Worm (Caenorhabditis elegans) whole organism, L4 larva: ENCODE results near the gene psme-3.

ENCODE experiments used
- F10B5.3 ChIP-seq: sonication (generic microtip); optimal IDR thresholded peaks from 2 replicates; lab custom pipeline; 2016; ENCODE audit warnings: mild to moderate bottlenecking, missing genetic modification characterization, missing compliant biosample characterization
- F26F4.8 ChIP-seq: fragments of 200-800 bp; sonication (Bioruptor generic); conservative IDR thresholded peaks from 2 replicates; pipeline ENCODE4 v1.3.6; 2022; ENCODE audit warnings: missing genetic modification characterization, missing compliant biosample characterization
- T20F7.1 ChIP-seq: fragments of 200-800 bp; sonication (Bioruptor generic); optimal IDR thresholded peaks from 2 replicates; lab custom pipeline; 2018; ENCODE audit warnings: mild to moderate bottlenecking, missing genetic modification characterization, missing compliant biosample characterization
- Y48G9A.11 ChIP-seq: fragments of 200-800 bp; sonication (Bioruptor generic); IDR thresholded peaks from 2 replicates; pipeline ENCODE4 v1.3.6; 2022; ENCODE audit warnings: missing genetic modification reagents, missing genetic modification characterization, missing compliant biosample characterization
- Y5F2A.4 ChIP-seq: fragments of 200-800 bp; sonication (Bioruptor generic); optimal IDR thresholded peaks from 2 replicates; lab custom pipeline; 2018; ENCODE audit warnings: mild to moderate bottlenecking, missing genetic modification characterization, missing compliant biosample characterization
- aha-1 ChIP-seq: fragments of 150-350 bp; peaks from one replicate; lab custom pipeline; 2014; ENCODE audit warnings: missing biosample characterization, missing genetic modification characterization
- attf-4 ChIP-seq: sonication (generic microtip); optimal IDR thresholded peaks from 3 replicates; lab custom pipeline; 2017; ENCODE audit warnings: missing biosample characterization, missing genetic modification characterization
- ceh-32 ChIP-seq: sonication (generic microtip); optimal IDR thresholded peaks from 2 replicates; lab custom pipeline; 2016; ENCODE audit warnings: mild to moderate bottlenecking, missing genetic modification characterization, missing compliant biosample characterization; ENCODE audit not compliant: poor library complexity
- ceh-82 ChIP-seq: sonication (generic microtip); optimal IDR thresholded peaks from 2 replicates; lab custom pipeline; 2017; ENCODE audit warnings: missing biosample characterization, missing genetic modification characterization
- ces-1 ChIP-seq: fragments of 150-350 bp; sonication (generic microtip); optimal IDR thresholded peaks from 4 replicates; lab custom pipeline; 2014; ENCODE audit warnings: missing biosample characterization, missing genetic modification reagents, missing genetic modification characterization
- daf-16 ChIP-seq, 3 experiments: sonication (generic microtip); optimal IDR thresholded peaks; 2 replicates each; lab custom pipeline; 2016 to 2017; ENCODE audit warnings: missing genetic modification characterization in 3 of 3, missing genetic modification reagents in 3 of 3, mild to moderate bottlenecking in 2 of 3, missing compliant biosample characterization in 2 of 3, missing biosample characterization in 1 of 3, moderate library complexity in 1 of 3
- dmd-9 ChIP-seq: fragments of 200-800 bp; sonication (Bioruptor generic); IDR thresholded peaks from 2 replicates; pipeline ENCODE4 v1.3.6; 2022; ENCODE audit warnings: missing genetic modification reagents, missing genetic modification characterization, missing compliant biosample characterization
- duxl-1 ChIP-seq: sonication (generic microtip); optimal IDR thresholded peaks from 2 replicates; lab custom pipeline; 2016; ENCODE audit warnings: mild to moderate bottlenecking, missing genetic modification characterization, moderate library complexity, missing compliant biosample characterization; ENCODE audit not compliant: poor library complexity
- dve-1 ChIP-seq: sonication (generic microtip); optimal IDR thresholded peaks from 2 replicates; lab custom pipeline; 2017; ENCODE audit warnings: antibody characterized with exemption, mild to moderate bottlenecking, missing genetic modification characterization, missing compliant biosample characterization; ENCODE audit not compliant: insufficient read depth
- fkh-10 ChIP-seq: fragments of 150-350 bp; optimal IDR thresholded peaks from 2 replicates; lab custom pipeline; 2014; ENCODE audit warnings: missing biosample characterization, missing genetic modification reagents, missing genetic modification characterization
- fos-1 ChIP-seq: fragments of 150-350 bp; optimal IDR thresholded peaks from 2 replicates; lab custom pipeline; 2014; ENCODE audit warnings: missing biosample characterization, missing genetic modification characterization
- hlh-30 ChIP-seq: sonication (generic microtip); optimal IDR thresholded peaks from 2 replicates; lab custom pipeline; 2017; ENCODE audit warnings: antibody characterized with exemption, mild to moderate bottlenecking, missing genetic modification characterization, missing compliant biosample characterization; ENCODE audit not compliant: insufficient read depth
- jun-1 ChIP-seq: fragments of 150-350 bp; optimal IDR thresholded peaks from 2 replicates; lab custom pipeline; 2014; ENCODE audit warnings: missing biosample characterization, missing genetic modification reagents, missing genetic modification characterization
- lim-7 ChIP-seq: fragments of 200-800 bp; sonication (Bioruptor generic); IDR thresholded peaks from 2 replicates; pipeline ENCODE4 v1.3.6; 2022; ENCODE audit warnings: missing genetic modification characterization, missing compliant biosample characterization
- lin-15B ChIP-seq: fragments of 150-350 bp; sonication (generic microtip); optimal IDR thresholded peaks from 3 replicates; lab custom pipeline; 2014; ENCODE audit warnings: missing biosample characterization, missing genetic modification characterization
- lin-38 ChIP-seq: fragments of 200-800 bp; sonication (Bioruptor generic); IDR thresholded peaks from 2 replicates; pipeline ENCODE4 v1.3.6; 2022; ENCODE audit warnings: missing genetic modification reagents, missing genetic modification characterization, missing compliant biosample characterization
- lin-39 ChIP-seq: fragments of 150-350 bp; optimal IDR thresholded peaks from 2 replicates; lab custom pipeline; 2014; ENCODE audit warnings: missing biosample characterization, missing genetic modification reagents, missing genetic modification characterization
- madf-5 ChIP-seq, 2 experiments: fragments of 200-800 bp; sonication (Bioruptor generic); IDR thresholded peaks; 2 replicates each; pipeline ENCODE4 v1.3.6; 2022; ENCODE audit warnings: missing compliant biosample characterization in 2 of 2, missing genetic modification characterization in 2 of 2
- mdt-29 ChIP-seq: fragments of 200-800 bp; sonication (Bioruptor generic); IDR thresholded peaks from 2 replicates; pipeline ENCODE4 v1.3.6; 2022; ENCODE audit warnings: missing genetic modification reagents, missing genetic modification characterization, missing compliant biosample characterization
- mep-1 ChIP-seq: fragments of 150-350 bp; sonication (generic microtip); optimal IDR thresholded peaks from 3 replicates; lab custom pipeline; 2014; ENCODE audit warnings: missing biosample characterization, missing genetic modification characterization
- mxl-2 ChIP-seq: fragments of 200-800 bp; sonication (Bioruptor generic); conservative IDR thresholded peaks from 2 replicates; pipeline ENCODE4 v1.3.6; 2022; ENCODE audit warnings: missing genetic modification reagents, missing genetic modification characterization, missing compliant biosample characterization
- mxl-3 ChIP-seq: fragments of 200-800 bp; sonication (Bioruptor generic); optimal IDR thresholded peaks from 2 replicates; lab custom pipeline; 2018; ENCODE audit warnings: mild to moderate bottlenecking, missing genetic modification characterization, missing compliant biosample characterization
- nhr-10 ChIP-seq: fragments of 150-350 bp; optimal IDR thresholded peaks from 2 replicates; lab custom pipeline; 2014; ENCODE audit warnings: missing biosample characterization, missing genetic modification characterization
- nhr-102 ChIP-seq: sonication (generic microtip); optimal IDR thresholded peaks from 2 replicates; lab custom pipeline; 2016; ENCODE audit warnings: mild to moderate bottlenecking, missing genetic modification characterization, moderate library complexity, missing compliant biosample characterization
- nhr-11 ChIP-seq: fragments of 150-350 bp; optimal IDR thresholded peaks from 2 replicates; lab custom pipeline; 2014; ENCODE audit warnings: missing biosample characterization, missing genetic modification characterization
- nhr-237 ChIP-seq: sonication (generic microtip); optimal IDR thresholded peaks from 2 replicates; lab custom pipeline; 2017; ENCODE audit warnings: missing biosample characterization, missing genetic modification characterization
- nhr-25 ChIP-seq: sonication (generic microtip); optimal IDR thresholded peaks from 2 replicates; lab custom pipeline; 2017; ENCODE audit warnings: missing genetic modification characterization, mild to moderate bottlenecking, missing compliant biosample characterization, antibody characterized with exemption, moderate library complexity, borderline replicate concordance; ENCODE audit not compliant: insufficient read depth
- nhr-6 ChIP-seq: fragments of 150-350 bp; optimal IDR thresholded peaks from 2 replicates; lab custom pipeline; 2014; ENCODE audit warnings: missing biosample characterization, missing genetic modification characterization
- php-3 ChIP-seq: fragments of 200-800 bp; sonication (Bioruptor generic); IDR thresholded peaks from 2 replicates; pipeline ENCODE4 v1.3.6; 2022; ENCODE audit warnings: missing genetic modification reagents, missing genetic modification characterization, missing compliant biosample characterization
- saeg-2 ChIP-seq: fragments of 200-800 bp; sonication (Bioruptor generic); IDR thresholded peaks from 2 replicates; pipeline ENCODE4 v1.3.6; 2022; ENCODE audit warnings: missing genetic modification reagents, missing genetic modification characterization, missing compliant biosample characterization
- set-16 ChIP-seq: fragments of 200-800 bp; sonication (Bioruptor generic); IDR thresholded peaks from 2 replicates; pipeline ENCODE4 v1.3.6; 2022; ENCODE audit warnings: missing genetic modification reagents, missing genetic modification characterization, missing compliant biosample characterization
- skn-1 ChIP-seq: fragments of 150-350 bp; optimal IDR thresholded peaks from 2 replicates; lab custom pipeline; 2014; ENCODE audit warnings: missing biosample characterization, missing genetic modification characterization
- spr-1 ChIP-seq: sonication (generic microtip); optimal IDR thresholded peaks from 2 replicates; lab custom pipeline; 2016; ENCODE audit warnings: mild to moderate bottlenecking, missing genetic modification characterization, missing compliant biosample characterization
- unc-130 ChIP-seq: sonication (generic microtip); optimal IDR thresholded peaks from 2 replicates; lab custom pipeline; 2016; ENCODE audit warnings: missing genetic modification reagents, missing genetic modification characterization, missing compliant biosample characterization
- unc-62 ChIP-seq, 3 experiments: fragments of 150-350 bp in 1 of 3; sonication (generic microtip); optimal IDR thresholded peaks in 2 of 3; peaks in 1 of 3; 1 replicate in 1 of 3; 2 replicates in 2 of 3; lab custom pipeline; 2014 to 2017; ENCODE audit warnings: missing biosample characterization in 3 of 3, missing genetic modification characterization in 3 of 3, missing genetic modification reagents in 3 of 3, missing genotype in 1 of 3
- vab-7 ChIP-seq: fragments of 200-800 bp; sonication (Bioruptor generic); IDR thresholded peaks from 2 replicates; pipeline ENCODE4 v1.3.6; 2022; ENCODE audit warnings: missing genetic modification reagents, missing genetic modification characterization, missing compliant biosample characterization
- zfp-2 ChIP-seq: sonication (generic microtip); optimal IDR thresholded peaks from 2 replicates; lab custom pipeline; 2016; ENCODE audit warnings: mild to moderate bottlenecking, missing genetic modification characterization, missing compliant biosample characterization
- ztf-7 ChIP-seq: fragments of 150-350 bp; optimal IDR thresholded peaks from 2 replicates; lab custom pipeline; 2014; ENCODE audit warnings: missing biosample characterization, missing genetic modification characterization

The psme-3 gene

DNA sequence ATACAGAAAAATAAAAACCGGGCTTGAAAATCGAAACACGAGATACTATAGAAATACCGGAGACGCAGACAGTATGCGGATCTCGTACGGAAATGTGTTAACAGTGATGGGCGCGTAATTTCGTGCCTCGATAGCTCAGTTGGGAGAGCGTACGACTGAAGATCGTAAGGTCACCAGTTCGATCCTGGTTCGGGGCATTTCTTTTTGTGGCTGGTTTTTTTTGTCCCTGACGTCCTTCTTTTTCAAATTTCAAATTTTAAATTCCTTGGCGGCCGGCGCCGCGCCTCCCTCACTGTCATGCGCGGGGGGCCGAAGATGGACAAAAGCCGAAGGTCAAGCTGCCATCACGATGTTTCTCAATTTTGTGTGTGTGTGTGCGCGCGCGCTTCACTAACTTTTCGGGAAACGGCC lies 13.2 kb upstream of the psme-3 start (continued):
- TF ChIP-seq hlh-30 (tag; lab: Kevin White, UChicago) (peak; percentile 56), ceh-32 (no peak), spr-1 (peak; percentile 47), nhr-6 (tag; lab: Kevin White, UChicago) (no peak), lin-38 (GFP tag; lab: Robert Waterston, UW) (peak; percentile 68), mdt-29 (GFP tag; lab: Robert Waterston, UW) (no peak), madf-5 (GFP tag; IDR thresholded peaks at IDR 0.05; lab: Robert Waterston, UW) (peak; percentile 69 to 84; a peak in 2 of 4 replicates), lin-39 (tag; lab: Kevin White, UChicago) (no peak), F26F4.8 (no peak), jun-1 (tag; lab: Kevin White, UChicago) (no peak), skn-1 (tag; lab: Kevin White, UChicago) (no peak), ces-1 (GFP tag; lab: Kevin White, UChicago) (no peak), fkh-10 (GFP tag; lab: Kevin White, UChicago) (no peak), saeg-2 (no peak), unc-130 (peak; percentile 37), nhr-102 (tag; lab: Kevin White, UChicago) (no peak), vab-7 (GFP tag; lab: Robert Waterston, UW) (peak; percentile 70), attf-4 (no peak), ceh-82 (tag; lab: Kevin White, UChicago) (no peak), nhr-237 (tag; lab: Kevin White, UChicago) (no peak), nhr-11 (tag; lab: Kevin White, UChicago) (no peak), mxl-3 (GFP tag; lab: Kevin White, UChicago) (no peak), duxl-1 (tag; lab: Kevin White, UChicago) (peak; percentile 55), nhr-10 (no peak), zfp-2 (tag; lab: Kevin White, UChicago) (no peak), dve-1 (tag; lab: Kevin White, UChicago) (peak; percentile 38), mep-1 (no peak), fos-1 (tag; lab: Kevin White, UChicago) (no peak), ztf-7 (tag; lab: Kevin White, UChicago) (no peak), lim-7 (peak; percentile 77), mxl-2 (GFP tag; lab: Robert Waterston, UW) (no peak), set-16 (GFP tag; lab: Robert Waterston, UW) (peak; percentile 43; the same call in 1 of the 2 replicates), T20F7.1 (no peak), Y5F2A.4 (GFP tag; lab: Kevin White, UChicago) (no peak), dmd-9 (GFP tag; lab: Robert Waterston, UW) (no peak), daf-16 (GFP tag; optimal IDR thresholded peaks at IDR 0.05; lab: Kevin White, UChicago) (peak in 1 of 2 experiments; percentile 6), daf-16 (tag; optimal IDR thresholded peaks at IDR 0.05; lab: Kevin White, UChicago) (peak; percentile 24), php-3 (GFP tag; lab: Robert Waterston, UW) (no peak), F10B5.3 (tag; lab: Kevin White, UChicago) (no peak)

DNA sequence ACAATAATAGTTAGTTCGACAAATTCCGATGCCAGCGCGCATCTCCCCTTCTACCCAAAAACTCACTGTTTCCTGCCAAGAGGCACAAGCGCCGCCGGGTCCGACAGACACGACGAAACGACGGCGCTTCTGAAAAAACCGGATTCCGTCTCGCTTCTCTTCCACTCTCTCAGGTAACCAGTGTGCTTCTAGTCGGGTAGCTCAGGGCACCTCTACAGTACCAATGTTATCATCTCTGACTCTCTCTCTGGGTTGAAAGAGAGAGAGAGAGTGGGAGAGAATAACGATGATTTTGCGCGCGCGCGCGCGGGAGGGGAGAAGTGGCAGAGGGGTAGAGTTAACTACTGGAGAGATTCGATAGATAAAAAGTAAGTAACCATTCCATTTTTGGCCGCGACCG lies 11.1 kb upstream of the psme-3 start:
- TF ChIP-seq unc-62 (GFP tag; optimal IDR thresholded peaks at IDR 0.05 in 1 of 2; lab: Kevin White, UChicago) (peak in 1 of 2 experiments; percentile 99), unc-62 (tag; optimal IDR thresholded peaks at IDR 0.05; lab: Kevin White, UChicago) (no peak), set-16 (GFP tag; lab: Robert Waterston, UW) (peak; percentile 81), nhr-25 (peak; percentile 35), aha-1 (peak; percentile 5), Y48G9A.11 (GFP tag; lab: Robert Waterston, UW) (no peak), lin-15B (tag; lab: Kevin White, UChicago) (no peak)
- TF ChIP-seq, all 104 proteins: peak for 4
